Fruit fly (Drosophila melanogaster): ENCODE results near the gene CG17129.

The CG17129 gene

dm6 chr3L:696404-697054, 16.4 kb upstream of the CG17129 start (continued):
- TF ChIP-seq Asciz (GFP tag; optimal IDR thresholded peaks at IDR 0.05) = peak; percentile 95
- TF ChIP-seq salm (tag; optimal IDR thresholded peaks at IDR 0.05) = peak; percentile 95
- TF ChIP-seq CG31224 (GFP tag; IDR thresholded peaks at IDR 0.05) = peak; percentile 90
- TF ChIP-seq CG18599 (GFP tag; optimal IDR thresholded peaks at IDR 0.05) = peak; percentile 98
- TF ChIP-seq corto (GFP tag; optimal IDR thresholded peaks at IDR 0.05) = peak; percentile 88
- peak; percentile 96 for TF ChIP-seq Hmr (GFP tag; optimal IDR thresholded peaks at IDR 0.05)
- peak; percentile 96 for TF ChIP-seq CG13296 (GFP tag; optimal IDR thresholded peaks at IDR 0.05)
- TF ChIP-seq CG13624 (GFP tag; optimal IDR thresholded peaks at IDR 0.05) = peak; percentile 41
- peak in 1 of 2 experiments; percentile 94 for TF ChIP-seq Eip74EF (GFP tag; optimal IDR thresholded peaks at IDR 0.05)
- TF ChIP-seq shn (GFP tag; optimal IDR thresholded peaks at IDR 0.05) = no peak
- TF ChIP-seq chif (GFP tag; optimal IDR thresholded peaks at IDR 0.05) = peak in 1 of 2 experiments; percentile 64
- TF ChIP-seq nerfin-1 (tag; optimal IDR thresholded peaks at IDR 0.05) = peak; percentile 93
- TF ChIP-seq CG3281 (GFP tag; optimal IDR thresholded peaks at IDR 0.05) = peak; percentile 95
- peak; percentile 66 for TF ChIP-seq NC2β (GFP tag; optimal IDR thresholded peaks at IDR 0.05)
- peak; percentile 89 for TF ChIP-seq Kr (GFP tag; optimal IDR thresholded peaks at IDR 0.05)
- peak; percentile 97 for TF ChIP-seq BtbVII (GFP tag; optimal IDR thresholded peaks at IDR 0.05)
- TF ChIP-seq Ssrp (tag; optimal IDR thresholded peaks at IDR 0.05) = peak; percentile 95
- TF ChIP-seq CG10147 (GFP tag; optimal IDR thresholded peaks at IDR 0.05) = peak; percentile 94
- TF ChIP-seq CG43689 (GFP tag; IDR thresholded peaks at IDR 0.05) = peak; percentile 89
- TF ChIP-seq wor (GFP tag; IDR thresholded peaks at IDR 0.05) = peak; percentile 90
- TF ChIP-seq Atf-2 (GFP tag; optimal IDR thresholded peaks at IDR 0.05) = peak; percentile 64
- peak; percentile 93 for TF ChIP-seq CG15601 (tag; optimal IDR thresholded peaks at IDR 0.05)
- TF ChIP-seq CG16813 (GFP tag; IDR thresholded peaks at IDR 0.05; ENCODE audit: partially characterized antibody) = no peak
- peak; percentile 94 for TF ChIP-seq gce (GFP tag; IDR thresholded peaks at IDR 0.05)
- TF ChIP-seq rib (GFP tag; IDR thresholded peaks at IDR 0.05) = peak; percentile 78
- TF ChIP-seq CG4707 (GFP tag; optimal IDR thresholded peaks at IDR 0.05) = peak; percentile 89
- peak; percentile 90 for TF ChIP-seq CG1602 (GFP tag; optimal IDR thresholded peaks at IDR 0.05)
- TF ChIP-seq stwl (tag; optimal IDR thresholded peaks at IDR 0.05) = peak; percentile 75
- no peak for TF ChIP-seq CG13287 (GFP tag; IDR thresholded peaks at IDR 0.05; ENCODE audit: partially characterized antibody)
- peak; percentile 96 for TF ChIP-seq CG14710 (tag; optimal IDR thresholded peaks at IDR 0.05)
- peak; percentile 87 for TF ChIP-seq lbe (GFP tag; optimal IDR thresholded peaks at IDR 0.05)
- peak; percentile 91 for TF ChIP-seq CG14050 (GFP tag; IDR thresholded peaks at IDR 0.05)
- peak; percentile 85 for TF ChIP-seq Poxn (GFP tag; IDR thresholded peaks at IDR 0.05)
- TF ChIP-seq CG10274 (GFP tag; optimal IDR thresholded peaks at IDR 0.05) = peak; percentile 85
- TF ChIP-seq CG3847 (GFP tag; IDR thresholded peaks at IDR 0.05) = peak; percentile 92
- TF ChIP-seq Mad (GFP tag; optimal IDR thresholded peaks at IDR 0.05) = peak; percentile 87
- peak; percentile 14 for TF ChIP-seq repo (GFP tag; optimal IDR thresholded peaks at IDR 0.05)
- peak; percentile 98 for TF ChIP-seq CG9727 (GFP tag; optimal IDR thresholded peaks at IDR 0.05)
- TF ChIP-seq gcm2 (GFP tag; optimal IDR thresholded peaks at IDR 0.05) = peak; percentile 50
- TF ChIP-seq az2 (GFP tag; optimal IDR thresholded peaks at IDR 0.05) = peak; percentile 93
- TF ChIP-seq row (GFP tag; IDR thresholded peaks at IDR 0.05) = peak; percentile 95
- TF ChIP-seq CG6791 (GFP tag; IDR thresholded peaks at IDR 0.05; ENCODE audit: partially characterized antibody) = peak; percentile 67
- peak; percentile 80 for TF ChIP-seq CG4617 (GFP tag; optimal IDR thresholded peaks at IDR 0.05; ENCODE audit: borderline replicate concordance)
- peak; percentile 44 for TF ChIP-seq btn (GFP tag; optimal IDR thresholded peaks at IDR 0.05)
- peak; percentile 97 for TF ChIP-seq unpg (GFP tag; optimal IDR thresholded peaks at IDR 0.05)
- TF ChIP-seq cad (GFP tag; optimal IDR thresholded peaks at IDR 0.05) = no peak
- TF ChIP-seq Hr39 (optimal IDR thresholded peaks at IDR 0.05) = no peak
- peak; percentile 93 for TF ChIP-seq CG17385 (GFP tag; optimal IDR thresholded peaks at IDR 0.05)
- TF ChIP-seq Lhr (GFP tag; optimal IDR thresholded peaks at IDR 0.05) = peak; percentile 86
